Worm (Caenorhabditis elegans): ENCODE measurements around the gene spe-42.

Gene spe-42

DNA sequence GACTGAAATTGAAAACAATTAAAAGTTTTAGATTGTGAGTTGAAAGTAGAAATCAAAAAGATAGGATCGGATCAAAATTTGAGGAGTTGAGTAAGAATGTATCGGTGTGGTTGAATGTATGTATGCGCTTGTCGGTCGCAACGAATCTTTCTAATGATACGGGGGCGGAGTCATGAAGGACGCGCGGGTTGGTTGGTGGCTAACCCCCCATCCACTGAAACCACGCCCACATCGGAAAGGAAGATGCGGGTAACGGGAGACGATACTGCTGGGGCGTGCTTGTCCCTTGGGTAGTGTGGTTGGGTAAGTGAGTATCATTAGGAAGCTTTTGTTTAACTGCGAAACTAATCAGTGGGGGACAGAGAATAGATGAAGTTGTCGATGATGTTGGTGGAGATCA lies 31.4 kb downstream of the spe-42 start, which contains the start of gene ceh-32:
ceh-32 (minus strand) TSS at position 2 of the 400 bp plus-strand sequence.
- TF ChIP-seq nfya-1 (tag; optimal IDR thresholded peaks at IDR 0.05) (peak; percentile 80), C08G9.2 (tag; optimal IDR thresholded peaks at IDR 0.05) (no peak)

- TF ChIP-seq unc-42 (tag; optimal IDR thresholded peaks at IDR 0.05): peak; percentile 66
- TF ChIP-seq mec-3 (tag; optimal IDR thresholded peaks at IDR 0.05; ENCODE audit: borderline replicate concordance): no peak
Observed at ce11 chrV:11704658-11705057, 32.1 kb downstream of the spe-42 start.

- TF ChIP-seq che-1 (tag; optimal IDR thresholded peaks at IDR 0.05) (no peak), ama-1 (optimal IDR thresholded peaks at IDR 0.05) (no peak), Y22D7AL.16 (tag; optimal IDR thresholded peaks at IDR 0.05) (no peak), odd-2 (tag; optimal IDR thresholded peaks at IDR 0.05) (no peak), eyg-1 (tag; optimal IDR thresholded peaks at IDR 0.05) (no peak), pha-4 (tag; optimal IDR thresholded peaks at IDR 0.05) (no peak), ceh-22 (tag; optimal IDR thresholded peaks at IDR 0.05) (no peak), ceh-14 (tag; optimal IDR thresholded peaks at IDR 0.05) (no peak), unc-42 (tag; optimal IDR thresholded peaks at IDR 0.05) (peak; percentile 85)
Observed at ce11 chrV:11697482-11697881, 39.3 kb downstream of the spe-42 start.

- TF ChIP-seq che-1 (tag; optimal IDR thresholded peaks at IDR 0.05) (no peak), lim-6 (tag; optimal IDR thresholded peaks at IDR 0.05) (no peak), C38D4.7 (GFP tag; optimal IDR thresholded peaks at IDR 0.05) (no peak), eyg-1 (tag; optimal IDR thresholded peaks at IDR 0.05) (no peak), unc-86 (tag; optimal IDR thresholded peaks at IDR 0.05) (no peak), pros-1 (tag; optimal IDR thresholded peaks at IDR 0.05) (no peak), Y22D7AL.16 (tag; optimal IDR thresholded peaks at IDR 0.05) (no peak), elt-4 (tag; optimal IDR thresholded peaks at IDR 0.05) (no peak), C08G9.2 (tag; optimal IDR thresholded peaks at IDR 0.05) (no peak), ceh-14 (tag; optimal IDR thresholded peaks at IDR 0.05) (no peak), hlh-15 (tag; optimal IDR thresholded peaks at IDR 0.05) (no peak), ceh-24 (tag; optimal IDR thresholded peaks at IDR 0.05) (no peak), K09A11.1 (tag; optimal IDR thresholded peaks at IDR 0.05; ENCODE audit: insufficient read depth) (no peak), ets-4 (tag; optimal IDR thresholded peaks at IDR 0.05) (no peak), zip-5 (tag; optimal IDR thresholded peaks at IDR 0.05) (no peak), lin-11 (tag; optimal IDR thresholded peaks at IDR 0.05) (no peak), pat-9 (tag; optimal IDR thresholded peaks at IDR 0.05) (no peak), ztf-16 (tag; optimal IDR thresholded peaks at IDR 0.05) (no peak), K02D7.2 (tag; optimal IDR thresholded peaks at IDR 0.05) (no peak)
Observed at ce11 chrV:11695597-11695996, 41.2 kb downstream of the spe-42 start, which contains the start of gene W05E10.5. W05E10.5 (minus strand) TSS chrV:11695697.

DNA sequence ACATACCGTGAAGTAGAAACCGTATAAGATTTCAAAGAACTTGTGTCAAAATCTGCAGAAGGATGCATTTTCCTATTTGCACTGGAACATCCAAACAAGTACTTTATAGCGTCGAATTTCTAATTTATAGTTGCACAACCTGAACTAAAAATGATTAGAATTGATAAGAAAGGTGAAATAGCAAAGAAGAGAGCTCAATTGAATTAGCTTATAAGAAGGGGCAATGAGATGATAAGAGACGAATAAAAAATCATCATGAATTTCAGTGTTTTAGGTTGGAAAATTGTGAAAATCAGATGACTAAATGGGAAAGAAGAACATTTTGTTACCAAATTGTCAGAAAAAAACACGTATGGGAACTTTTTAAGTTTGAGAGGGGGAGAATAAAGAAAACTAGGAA lies 45.2 kb downstream of the spe-42 start, which contains the start of gene W05E10.1:
W05E10.1 (minus strand) TSS at position 139 of the 400 bp plus-strand sequence.
- no peak for TF ChIP-seq ahr-1 (tag; optimal IDR thresholded peaks at IDR 0.05)
- no peak for TF ChIP-seq che-1 (tag; optimal IDR thresholded peaks at IDR 0.05)
- no peak for TF ChIP-seq zip-5 (tag; optimal IDR thresholded peaks at IDR 0.05)
- TF ChIP-seq syd-9 (tag; optimal IDR thresholded peaks at IDR 0.05): no peak
- no peak for TF ChIP-seq pqm-1 (tag; optimal IDR thresholded peaks at IDR 0.05)
- no peak for TF ChIP-seq unc-55 (GFP tag; optimal IDR thresholded peaks at IDR 0.05)
- no peak for TF ChIP-seq elt-4 (tag; optimal IDR thresholded peaks at IDR 0.05)
- no peak for TF ChIP-seq pat-9 (tag; optimal IDR thresholded peaks at IDR 0.05)
- no peak for TF ChIP-seq elt-2 (tag; optimal IDR thresholded peaks at IDR 0.05)
- no peak for TF ChIP-seq nfya-1 (tag; optimal IDR thresholded peaks at IDR 0.05)
- no peak for TF ChIP-seq ceh-19 (GFP tag; optimal IDR thresholded peaks at IDR 0.05)
- no peak for TF ChIP-seq ceh-9 (tag; optimal IDR thresholded peaks at IDR 0.05)
- TF ChIP-seq ceh-45 (GFP tag; IDR thresholded peaks at IDR 0.05): no peak

Measured in whole organism, late embryonic.